Worm (Caenorhabditis elegans) whole organism, L3 larva: ENCODE data around the gene H01G02.3.

ENCODE experiments used
- elt-2 ChIP-seq: sonication (generic microtip); optimal IDR thresholded peaks from 2 replicates; lab custom pipeline; 2016; ENCODE audit warnings: missing genetic modification reagents, mild to moderate bottlenecking, missing genetic modification characterization, missing compliant biosample characterization
- ztf-11 ChIP-seq: fragments of 150-350 bp; optimal IDR thresholded peaks from 2 replicates; lab custom pipeline; 2014; ENCODE audit warnings: missing biosample characterization, missing genetic modification characterization

- no peak for TF ChIP-seq elt-2
- no peak for TF ChIP-seq ztf-11
These were observed 10.6 kb upstream of the H01G02.3 start, which contains the start of gene H01G02.4 for ce11 chrIV:11803044-11803443.
